Fruit fly (Drosophila melanogaster): ENCODE measurements around the gene Cyp316a1.
A peak's percentile ranks its signal among the peaks of the same experiment; 100 is the strongest.

The Cyp316a1 gene

dm6 chr3L:7521847-7522246 lies 30.2 kb downstream of the Cyp316a1 start (continued):
- TF ChIP-seq CG13775 (GFP tag; optimal IDR thresholded peaks at IDR 0.05) = no peak
- TF ChIP-seq CG14965 (GFP tag; optimal IDR thresholded peaks at IDR 0.05; ENCODE audit: borderline replicate concordance) = no peak
- peak; percentile 47 for TF ChIP-seq grau (tag; optimal IDR thresholded peaks at IDR 0.05)
- TF ChIP-seq gcm (GFP tag; optimal IDR thresholded peaks at IDR 0.05) = no peak
- peak; percentile 63 for TF ChIP-seq fd96Cb (tag; optimal IDR thresholded peaks at IDR 0.05)
- no peak for TF ChIP-seq CG2202 (tag; optimal IDR thresholded peaks at IDR 0.05)
- TF ChIP-seq CG7963 (GFP tag; IDR thresholded peaks at IDR 0.05; ENCODE audit: partially characterized antibody) = no peak
- no peak for TF ChIP-seq CG17359 (tag; optimal IDR thresholded peaks at IDR 0.05)
- TF ChIP-seq usp (GFP tag; optimal IDR thresholded peaks at IDR 0.05) = no peak
- TF ChIP-seq Optix (GFP tag; IDR thresholded peaks at IDR 0.05) = 0 out of 3 replicates have a peak, but pooled peaks have one; percentile 11
- TF ChIP-seq phol (tag; optimal IDR thresholded peaks at IDR 0.05) = peak; percentile 67
- TF ChIP-seq D (optimal IDR thresholded peaks at IDR 0.05) = no peak
- TF ChIP-seq D (GFP tag; optimal IDR thresholded peaks at IDR 0.05) = peak; percentile 32
- TF ChIP-seq disco-r (GFP tag; optimal IDR thresholded peaks at IDR 0.05) = no peak
- no peak for TF ChIP-seq Meics (GFP tag; optimal IDR thresholded peaks at IDR 0.05)
- TF ChIP-seq Awh (GFP tag; IDR thresholded peaks at IDR 0.05) = peak; percentile 39; the same call in 1 of the 2 replicates
- no peak for TF ChIP-seq scrt (GFP tag; optimal IDR thresholded peaks at IDR 0.05)
- peak; percentile 33 for TF ChIP-seq trem (tag; optimal IDR thresholded peaks at IDR 0.05)
- no peak for TF ChIP-seq prd (optimal IDR thresholded peaks at IDR 0.05)
- peak; percentile 75 for TF ChIP-seq prd (GFP tag; IDR thresholded peaks at IDR 0.05)
- peak; percentile 57 for TF ChIP-seq CG7839 (tag; optimal IDR thresholded peaks at IDR 0.05)
- TF ChIP-seq CG10431 (GFP tag; optimal IDR thresholded peaks at IDR 0.05) = no peak
- TF ChIP-seq NFAT (GFP tag; IDR thresholded peaks at IDR 0.05) = no peak
- TF ChIP-seq B-H1 (GFP tag; IDR thresholded peaks at IDR 0.05) = peak; percentile 18; the same call in 1 of the 3 replicates
- no peak for TF ChIP-seq CoRest (tag; optimal IDR thresholded peaks at IDR 0.05)
- TF ChIP-seq Dp (GFP tag; optimal IDR thresholded peaks at IDR 0.05) = no peak
- no peak for TF ChIP-seq slou (GFP tag; optimal IDR thresholded peaks at IDR 0.05)
- TF ChIP-seq bsh (GFP tag; optimal IDR thresholded peaks at IDR 0.05) = peak in 1 of 2 experiments; percentile 69
- no peak for TF ChIP-seq Dref (GFP tag; IDR thresholded peaks at IDR 0.05)
- no peak for TF ChIP-seq CG12071 (GFP tag; optimal IDR thresholded peaks at IDR 0.05)
- TF ChIP-seq Abd-B (GFP tag; optimal IDR thresholded peaks at IDR 0.05) = peak; percentile 9
- TF ChIP-seq CG34422 (GFP tag; IDR thresholded peaks at IDR 0.05) = 0 out of 3 replicates have a peak, but pooled peaks have one; percentile 35
- peak; percentile 46; the same call in 1 of the 2 replicates for TF ChIP-seq CG14014 (GFP tag; IDR thresholded peaks at IDR 0.05)
- TF ChIP-seq CG8924 (tag; optimal IDR thresholded peaks at IDR 0.05) = peak; percentile 41
- no peak for TF ChIP-seq CG9215 (GFP tag; IDR thresholded peaks at IDR 0.05)
- TF ChIP-seq Dbx (GFP tag; IDR thresholded peaks at IDR 0.05) = no peak
- TF ChIP-seq CG8359 (GFP tag; optimal IDR thresholded peaks at IDR 0.05; ENCODE audit: borderline replicate concordance) = no peak
- TF ChIP-seq en (GFP tag; optimal IDR thresholded peaks at IDR 0.05) = no peak
- TF ChIP-seq CG31388 (GFP tag; optimal IDR thresholded peaks at IDR 0.05) = no peak
- TF ChIP-seq Stat92E (GFP tag; optimal IDR thresholded peaks at IDR 0.05) = no peak
- TF ChIP-seq CG31224 (GFP tag; IDR thresholded peaks at IDR 0.05) = no peak
- no peak for TF ChIP-seq vnd (GFP tag; IDR thresholded peaks at IDR 0.05; ENCODE audit: partially characterized antibody)
- peak; percentile 32 for TF ChIP-seq CG1602 (GFP tag; optimal IDR thresholded peaks at IDR 0.05)
- TF ChIP-seq CG4404 (GFP tag; IDR thresholded peaks at IDR 0.05) = peak; percentile 19; the same call in 1 of the 2 replicates
- no peak for TF ChIP-seq CG34224 (GFP tag; IDR thresholded peaks at IDR 0.05; ENCODE audit: partially characterized antibody)
- TF ChIP-seq CG13296 (GFP tag; optimal IDR thresholded peaks at IDR 0.05) = no peak
- TF ChIP-seq ato (GFP tag; IDR thresholded peaks at IDR 0.05; ENCODE audit: partially characterized antibody) = no peak
- TF ChIP-seq BtbVII (GFP tag; optimal IDR thresholded peaks at IDR 0.05) = no peak
- TF ChIP-seq CG7987 (GFP tag; optimal IDR thresholded peaks at IDR 0.05) = no peak
- no peak for TF ChIP-seq btn (GFP tag; optimal IDR thresholded peaks at IDR 0.05)
- TF ChIP-seq Hr3 (GFP tag; optimal IDR thresholded peaks at IDR 0.05) = no peak
